Fruit fly (Drosophila melanogaster) ovary, adult (tissue): ENCODE data around the gene CG3191.

Experiments used
- CG17801 ChIP-seq: fragments of 200-800 bp; optimal IDR thresholded peaks from 2 replicates; lab custom pipeline; 2019; ENCODE audit warnings: missing biosample characterization, mild to moderate bottlenecking, missing genetic modification characterization, moderate library complexity; ENCODE audit not compliant: partially characterized antibody

The CG3191 gene

DNA sequence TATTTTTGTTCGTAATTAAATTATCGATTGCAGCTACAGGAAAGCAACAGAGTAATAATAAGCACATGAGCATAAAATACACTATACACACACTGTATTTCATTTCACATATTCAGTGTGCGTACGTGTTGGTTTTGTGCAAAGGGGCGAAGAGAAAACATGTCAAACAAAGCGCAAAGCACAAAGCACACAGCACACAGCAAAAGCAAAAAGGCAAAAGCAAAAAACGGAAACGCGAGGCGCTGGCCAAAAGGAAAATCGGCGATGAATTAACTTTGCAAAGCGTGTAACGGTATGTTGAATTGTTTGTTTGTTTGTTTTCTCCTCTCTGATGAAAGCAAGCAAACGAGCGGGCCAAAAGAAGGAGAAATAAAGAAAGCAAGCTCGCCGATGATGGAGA is 36.5 kb upstream of the CG3191 start:
- no peak for TF ChIP-seq CG17801 (GFP tag; lab: Kevin White, UChicago)

DNA sequence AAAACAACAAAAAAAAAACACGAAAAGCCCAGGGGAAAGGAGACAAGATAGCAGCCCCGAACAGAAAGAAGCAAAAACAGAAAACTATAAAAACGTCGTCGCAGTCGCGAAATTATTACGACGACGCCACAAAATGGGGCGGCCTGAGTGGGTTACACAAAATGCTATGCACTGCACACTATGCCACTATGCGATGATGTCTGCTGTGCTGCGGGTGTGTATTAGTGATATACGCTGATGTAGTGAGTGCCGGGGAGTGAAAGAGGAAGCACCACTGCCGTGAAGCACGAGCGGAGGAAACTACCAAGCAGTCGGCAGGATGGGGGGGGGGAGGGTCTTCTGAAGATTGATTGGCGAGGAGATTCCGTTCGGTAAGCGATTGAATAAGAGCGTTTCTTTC is 35.2 kb upstream of the CG3191 start:
- TF ChIP-seq CG17801 (GFP tag; lab: Kevin White, UChicago): no peak

DNA sequence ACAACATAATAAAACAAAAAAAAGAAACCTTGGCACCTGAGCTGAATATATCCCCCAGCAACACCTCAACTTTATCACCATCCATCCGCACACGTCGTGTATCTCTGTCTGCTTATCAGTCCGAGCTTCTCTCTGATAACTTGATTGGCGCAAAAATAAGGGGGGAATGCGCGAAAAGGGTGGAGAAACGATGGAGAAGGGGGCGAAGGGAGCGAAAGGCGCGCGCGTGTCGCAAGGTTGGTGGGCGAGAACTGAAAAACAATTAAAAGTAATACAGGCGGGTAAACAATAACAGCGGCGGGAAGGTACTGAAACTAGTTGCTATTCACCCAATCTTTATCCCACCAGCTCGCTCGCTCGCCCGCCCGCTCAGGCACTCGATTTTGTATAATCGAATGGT is 34.5 kb upstream of the CG3191 start:
- no peak for TF ChIP-seq CG17801 (GFP tag; lab: Kevin White, UChicago)

DNA sequence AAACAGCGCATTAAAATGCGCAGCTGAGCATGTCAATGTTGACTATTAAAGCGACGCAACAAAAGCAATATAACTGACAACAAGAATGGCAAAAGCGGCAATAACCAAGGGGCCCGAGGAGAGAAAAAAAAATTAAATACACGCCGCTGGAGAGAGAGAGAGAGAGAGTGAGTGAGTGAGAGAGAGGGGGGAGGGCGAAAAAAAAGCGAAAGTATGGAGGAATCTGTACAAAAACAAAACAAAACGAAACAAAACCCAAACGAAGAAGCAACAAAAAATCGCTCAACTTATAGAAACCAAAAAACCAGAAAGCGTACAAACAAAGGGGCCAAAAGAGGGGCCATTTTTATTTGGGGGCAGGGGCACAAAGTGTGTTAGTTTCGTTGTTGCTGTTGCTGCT is 31.7 kb upstream of the CG3191 start:
- no peak for TF ChIP-seq CG17801 (GFP tag; lab: Kevin White, UChicago)

DNA sequence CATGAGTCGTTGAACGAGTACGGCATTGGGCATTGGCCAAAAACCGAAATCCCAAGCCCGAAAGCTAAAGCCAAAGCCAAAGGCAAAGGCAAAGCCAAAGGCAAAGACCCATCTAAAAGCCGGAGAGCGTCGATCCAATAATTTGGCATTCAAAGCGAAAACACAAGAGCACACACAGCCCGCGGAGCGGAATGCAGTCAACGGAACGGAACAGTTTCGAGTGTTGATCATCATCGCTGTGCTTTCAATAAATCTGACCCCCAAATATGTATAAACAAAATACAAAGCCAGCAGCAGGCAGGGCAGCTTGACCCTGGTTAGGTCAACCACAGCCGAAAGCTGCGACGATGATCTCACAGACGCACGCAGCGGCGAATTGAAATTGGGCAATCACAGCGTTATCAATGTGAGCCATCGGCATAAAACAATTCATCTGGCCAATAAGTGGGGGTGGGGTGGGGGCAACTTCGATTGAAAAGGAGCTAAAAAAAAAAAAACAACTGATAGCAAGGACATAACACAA is 27.1 kb upstream of the CG3191 start:
- no peak for TF ChIP-seq CG17801 (GFP tag; lab: Kevin White, UChicago)

DNA sequence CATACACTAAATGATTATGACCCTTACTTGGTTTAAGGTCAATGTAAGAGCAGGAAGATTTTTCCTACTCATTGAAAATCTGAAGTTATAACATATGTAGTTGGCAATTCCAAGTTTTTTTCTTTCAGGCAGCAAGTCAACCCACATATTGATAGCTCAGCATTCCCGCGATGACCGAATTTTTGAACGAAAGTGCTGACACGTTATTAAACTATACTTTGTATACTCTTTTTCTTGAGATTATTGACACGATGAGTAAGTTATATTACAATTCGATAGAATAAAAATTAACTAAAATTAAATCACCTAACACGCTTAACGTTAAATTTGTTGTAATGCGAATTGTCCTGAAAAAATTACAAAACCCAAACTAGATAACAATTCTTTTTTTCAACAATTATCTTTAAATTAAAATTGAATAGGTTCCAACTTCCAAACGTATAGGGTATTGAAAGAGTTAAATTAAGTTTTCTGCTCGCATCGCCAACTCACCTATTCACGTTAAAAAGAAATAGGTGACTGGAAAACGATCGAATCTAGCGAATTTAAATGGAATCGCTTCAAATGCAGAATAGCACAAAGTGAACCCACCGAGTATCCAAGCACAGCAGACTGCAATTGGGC is 23.6 kb upstream of the CG3191 start, which contains the start of gene Vml:
Gene Vml (plus strand): TSS at position 574 of the 624 bp plus-strand sequence.
- peak; percentile 32 for TF ChIP-seq CG17801 (GFP tag; lab: Kevin White, UChicago)

DNA sequence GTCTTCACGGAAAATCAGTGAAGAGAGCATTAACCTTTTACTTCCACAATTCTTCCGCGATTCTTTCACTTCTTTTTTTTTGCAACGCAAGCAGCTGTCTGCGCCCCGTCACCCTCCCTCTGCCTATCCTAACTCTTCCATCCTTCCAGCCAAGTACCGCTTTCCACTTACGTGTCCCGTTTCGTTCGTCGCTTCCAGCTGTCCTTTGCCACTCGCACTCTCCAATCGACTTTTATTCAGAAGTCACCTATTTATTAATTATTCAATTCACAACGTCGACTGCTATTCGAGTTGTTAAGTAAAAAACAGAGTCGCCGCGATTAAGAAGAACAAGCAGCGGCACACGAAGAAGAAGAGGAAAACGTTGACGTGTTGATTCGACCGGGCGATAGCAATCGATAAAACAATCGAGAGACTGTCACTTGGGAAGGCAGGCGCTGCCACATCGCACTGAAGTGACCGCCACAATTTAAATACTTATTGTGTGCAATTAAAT is 23.0 kb upstream of the CG3191 start, which contains the start of gene Grp170:
Gene Grp170 (minus strand): TSS at position 365 of the 496 bp plus-strand sequence.
- peak; percentile 54 for TF ChIP-seq CG17801 (GFP tag; lab: Kevin White, UChicago)

DNA sequence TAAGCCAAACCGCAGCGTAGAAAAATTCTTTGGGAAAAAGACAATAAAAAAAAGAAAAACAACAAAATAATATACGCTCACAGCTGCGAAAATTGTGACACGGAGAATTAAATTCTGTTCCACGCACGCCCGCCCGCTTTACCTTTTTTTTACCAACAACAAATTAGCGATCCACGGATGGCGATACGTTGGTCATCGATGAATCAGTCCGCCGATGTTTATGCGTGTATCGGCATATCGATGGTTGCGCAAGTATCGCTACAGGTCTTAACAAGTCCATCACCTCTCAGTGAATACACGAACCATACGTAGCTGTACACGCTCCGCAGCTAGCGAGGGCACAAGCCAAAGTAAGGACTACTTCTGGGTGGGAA is 18.8 kb upstream of the CG3191 start, which contains the start of gene CG2924:
Gene CG2924 (minus strand): TSS at position 205 of the 374 bp plus-strand sequence.
- peak; percentile 63 for TF ChIP-seq CG17801 (GFP tag; lab: Kevin White, UChicago)

DNA sequence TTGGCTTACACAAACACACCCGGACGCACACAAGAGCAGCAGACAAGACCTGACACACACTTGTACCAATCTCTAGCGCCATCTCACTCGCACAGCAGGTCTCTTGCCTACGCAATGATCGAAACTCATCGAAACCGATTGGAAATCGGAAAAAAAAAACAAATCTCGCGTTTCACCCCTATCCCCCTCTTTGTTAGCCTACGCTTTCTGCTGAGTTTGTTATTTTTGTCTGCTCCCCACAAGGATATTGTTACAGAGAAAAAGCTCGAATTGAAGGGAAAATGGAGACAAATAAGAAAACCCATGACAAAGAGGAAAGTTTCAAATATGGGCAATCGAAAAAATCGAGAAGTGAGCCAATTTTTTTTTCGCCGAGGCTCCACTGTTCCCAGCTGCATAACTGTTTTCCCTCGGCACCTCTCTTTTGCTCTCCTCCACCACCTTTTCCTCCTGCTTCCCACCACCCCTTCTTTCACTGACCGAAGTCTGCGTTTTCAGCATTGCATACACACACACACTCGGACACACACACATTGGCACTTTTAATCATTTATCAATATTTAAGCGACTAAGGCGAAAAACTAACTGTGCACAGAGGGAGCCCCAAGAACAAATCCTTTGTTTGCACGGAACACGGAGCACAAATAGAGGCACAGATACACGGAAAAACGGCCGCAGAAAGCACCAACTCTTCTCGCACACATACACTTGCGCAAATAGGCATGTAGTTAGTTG is 18.2 kb upstream of the CG3191 start:
- no peak for TF ChIP-seq CG17801 (GFP tag; lab: Kevin White, UChicago)

DNA sequence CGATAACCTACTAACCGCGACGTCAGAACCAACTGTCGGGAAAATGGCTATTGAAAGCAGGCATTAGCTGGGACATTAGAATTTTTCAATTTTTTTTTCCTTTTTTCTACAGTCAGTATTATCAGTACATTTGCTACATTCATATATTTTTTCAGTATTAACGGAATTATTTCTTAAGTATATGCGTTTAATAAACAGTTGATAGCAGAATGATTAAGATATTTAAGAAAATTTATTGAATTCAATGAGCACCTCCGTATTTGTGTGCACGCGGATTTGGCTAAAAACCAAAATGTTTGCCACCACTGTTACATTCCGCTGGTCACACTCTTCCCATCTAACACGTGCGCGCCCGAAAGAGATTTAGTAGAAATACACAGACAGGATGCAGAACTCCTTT is 10.7 kb upstream of the CG3191 start, which contains the start of the genes temp and CG3071:
Gene temp (minus strand): TSS at position 5 of the 400 bp plus-strand sequence.
Gene CG3071 (plus strand): TSS at position 327 of the 400 bp plus-strand sequence.
- TF ChIP-seq CG17801 (GFP tag; lab: Kevin White, UChicago): peak; percentile 16

DNA sequence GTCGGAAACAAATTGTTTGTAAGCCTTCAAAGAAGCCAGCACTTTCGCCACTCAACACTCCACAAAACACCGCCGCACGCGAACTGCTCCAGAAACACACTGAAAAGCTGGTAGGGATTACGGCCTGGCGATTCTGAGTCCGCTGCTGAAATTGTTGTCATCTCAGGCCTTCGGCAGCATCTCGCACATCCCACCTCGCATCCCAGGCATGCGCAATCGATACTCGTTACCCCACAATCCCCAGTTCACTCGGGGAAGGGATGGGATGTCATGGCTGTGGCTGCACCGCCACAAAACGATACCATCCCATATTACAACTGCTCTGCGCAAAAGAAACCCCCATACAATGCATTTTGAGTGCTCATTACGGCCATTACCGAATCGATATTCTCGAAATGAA is 8.0 kb upstream of the CG3191 start, which contains the start of gene CG3078:
Gene CG3078 (minus strand): TSS at position 101 of the 400 bp plus-strand sequence.
- TF ChIP-seq CG17801 (GFP tag; lab: Kevin White, UChicago): no peak

DNA sequence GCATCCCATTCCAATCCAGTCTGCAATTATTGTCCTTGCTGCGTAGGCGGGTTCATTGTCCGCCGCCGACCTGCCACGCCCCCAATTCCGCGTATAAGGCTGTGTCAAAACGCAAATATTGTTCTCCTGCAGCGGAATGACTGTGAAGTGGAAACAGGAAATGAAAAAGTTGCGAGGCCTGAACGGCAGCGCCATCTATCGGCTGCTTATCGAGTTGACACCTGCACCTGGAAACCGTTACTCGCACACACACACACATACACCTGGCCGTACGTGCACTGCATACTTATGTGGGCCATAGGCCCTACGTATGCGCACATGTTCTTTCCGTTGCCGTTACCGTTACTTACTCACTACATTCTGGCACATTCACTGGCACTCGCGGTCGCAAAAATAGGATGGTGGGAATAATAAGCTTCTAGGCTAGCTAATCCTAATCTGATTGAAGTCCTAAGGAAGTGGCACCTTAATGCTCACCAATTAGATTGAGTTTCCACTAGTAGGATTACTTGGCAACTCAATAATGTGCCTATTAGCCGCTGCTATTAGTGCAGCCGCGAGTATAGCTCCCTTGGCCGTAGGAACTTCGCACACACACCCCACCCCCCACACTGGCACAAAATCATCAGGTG is 6.9 kb upstream of the CG3191 start:
- TF ChIP-seq CG17801 (GFP tag; lab: Kevin White, UChicago): no peak

DNA sequence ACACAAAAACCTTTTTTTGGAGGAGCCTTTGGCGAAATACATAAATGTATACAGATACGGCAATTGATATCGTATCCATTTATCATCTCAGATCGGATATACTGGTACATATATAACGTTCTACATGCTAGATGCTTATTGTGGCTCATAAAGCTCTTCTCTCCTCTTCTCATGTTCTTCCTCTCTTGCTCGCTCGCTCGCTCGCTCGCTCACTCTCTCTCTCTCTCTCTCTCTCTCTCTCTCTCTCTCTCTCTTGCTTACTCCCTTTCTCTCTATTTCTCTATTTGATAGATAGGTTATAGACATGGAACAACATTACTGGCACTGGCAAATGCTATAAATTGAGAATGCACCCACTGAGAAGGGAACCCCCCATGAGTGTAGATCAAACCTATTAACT is 3.2 kb upstream of the CG3191 start:
- TF ChIP-seq CG17801 (GFP tag; lab: Kevin White, UChicago): no peak

DNA sequence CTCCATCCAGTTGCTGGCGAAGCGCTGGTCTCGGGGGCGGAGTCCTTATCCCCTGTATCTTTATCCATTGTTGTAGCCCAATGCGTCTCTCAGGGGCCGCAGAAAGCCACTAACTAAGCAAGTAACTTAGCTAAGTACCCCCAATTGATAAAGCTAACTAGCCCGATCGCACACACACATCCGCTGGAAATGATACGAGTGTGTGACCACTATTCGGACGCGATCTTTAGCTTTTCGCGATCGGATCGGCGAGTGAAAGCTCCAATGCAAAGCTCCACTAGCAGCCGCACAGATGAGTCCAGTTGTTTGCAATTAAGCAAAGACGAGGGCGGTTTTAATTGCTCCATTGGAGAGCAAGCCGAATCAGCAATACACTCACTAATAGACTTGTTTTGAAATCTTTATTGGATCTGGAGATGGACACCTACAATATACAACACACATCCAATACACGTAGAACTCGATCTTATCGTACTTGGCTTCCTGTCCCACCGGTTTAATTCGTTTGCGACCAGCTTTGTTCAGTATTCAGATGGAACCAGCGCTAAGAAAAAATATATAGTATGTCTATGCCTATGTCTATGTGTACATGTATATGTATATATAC is 2.3 kb upstream of the CG3191 start, which contains the start of gene CG3091:
Gene CG3091 (minus strand): TSS at position 178 of the 607 bp plus-strand sequence.
- TF ChIP-seq CG17801 (GFP tag; lab: Kevin White, UChicago): peak; percentile 18
